Fruit fly (Drosophila melanogaster) whole organism, prepupa: Measurements from ENCODE around the gene Ance.

ENCODE experiments used
- Blimp-1 ChIP-seq: fragments of 200-800 bp; sonication (Bioruptor generic); optimal IDR thresholded peaks from 3 replicates; lab custom pipeline; 2017; ENCODE audit warnings: missing biosample characterization, missing genetic modification characterization, mild to moderate bottlenecking, moderate library complexity, missing genetic modification reagents
- CG10669 ChIP-seq: fragments of 200-800 bp; sonication (Bioruptor generic); optimal IDR thresholded peaks from 3 replicates; lab custom pipeline; 2018; ENCODE audit warnings: missing biosample characterization, mild to moderate bottlenecking, missing genetic modification characterization, moderate library complexity
- CG15336 ChIP-seq: fragments of 200-800 bp; sonication (Bioruptor generic); IDR thresholded peaks from 2 replicates; pipeline ENCODE4 v1.3.6; 2022; ENCODE audit warnings: missing biosample characterization, missing genetic modification characterization
- CG16779 ChIP-seq: fragments of 200-800 bp; sonication (Bioruptor generic); optimal IDR thresholded peaks from 3 replicates; lab custom pipeline; 2017; ENCODE audit warnings: missing biosample characterization, mild to moderate bottlenecking, missing genetic modification characterization
- CG3032 ChIP-seq: fragments of 200-800 bp; optimal IDR thresholded peaks from 2 replicates; lab custom pipeline; 2019; ENCODE audit warnings: missing biosample characterization, mild to moderate bottlenecking, missing genetic modification characterization, moderate library complexity
- CG31627 ChIP-seq: fragments of 200-800 bp; sonication (Bioruptor generic); optimal IDR thresholded peaks from 3 replicates; lab custom pipeline; 2016; ENCODE audit warnings: missing biosample characterization, missing genetic modification characterization
- CG4318 ChIP-seq: fragments of 200-800 bp; sonication (Bioruptor generic); optimal IDR thresholded peaks from 3 replicates; lab custom pipeline; 2017; ENCODE audit warnings: missing biosample characterization, mild to moderate bottlenecking, missing genetic modification characterization
- CG6276 ChIP-seq: fragments of 200-800 bp; sonication (Bioruptor generic); optimal IDR thresholded peaks from 2 replicates; lab custom pipeline; 2017; ENCODE audit warnings: missing biosample characterization, mild to moderate bottlenecking, missing genetic modification characterization
- CG6808 ChIP-seq: fragments of 200-800 bp; sonication (Bioruptor generic); optimal IDR thresholded peaks from 3 replicates; lab custom pipeline; 2017; ENCODE audit warnings: missing biosample characterization, missing genetic modification characterization, mild to moderate bottlenecking, moderate library complexity, missing genetic modification reagents
- CG6854 ChIP-seq: fragments of 200-800 bp; sonication (Bioruptor generic); optimal IDR thresholded peaks from 2 replicates; lab custom pipeline; 2017; ENCODE audit warnings: missing biosample characterization, mild to moderate bottlenecking, missing genetic modification characterization
- CG7368 ChIP-seq: fragments of 200-800 bp; sonication (Bioruptor generic); optimal IDR thresholded peaks from 3 replicates; lab custom pipeline; 2016; ENCODE audit warnings: missing biosample characterization, missing genetic modification characterization
- CG8119 ChIP-seq: fragments of 200-800 bp; sonication (Bioruptor generic); IDR thresholded peaks from 3 replicates; pipeline ENCODE4 v1.3.6; 2022; ENCODE audit warnings: missing biosample characterization, missing genetic modification characterization
- CG8319 ChIP-seq: fragments of 200-800 bp; sonication (Bioruptor generic); optimal IDR thresholded peaks from 3 replicates; lab custom pipeline; 2016; ENCODE audit warnings: missing biosample characterization, missing genetic modification characterization
- Eip75B ChIP-seq: fragments of 200-800 bp; sonication (Bioruptor generic); optimal IDR thresholded peaks from 3 replicates; lab custom pipeline; 2016; ENCODE audit warnings: missing biosample characterization, missing genetic modification characterization
- Eip78C ChIP-seq: fragments of 200-800 bp; sonication (Bioruptor generic); peaks from one replicate; lab custom pipeline; 2016; ENCODE audit warnings: missing biosample characterization, missing genetic modification characterization
- Eip93F ChIP-seq: fragments of 200-800 bp; sonication (Bioruptor generic); optimal IDR thresholded peaks from 2 replicates; lab custom pipeline; 2016; ENCODE audit warnings: missing biosample characterization, mild to moderate bottlenecking, missing genetic modification characterization
- Ets21C ChIP-seq: fragments of 200-800 bp; sonication (Bioruptor generic); optimal IDR thresholded peaks from 3 replicates; lab custom pipeline; 2016; ENCODE audit warnings: missing biosample characterization, missing genetic modification characterization
- Hr38 ChIP-seq: sonication (Bioruptor generic); optimal IDR thresholded peaks from 2 replicates; lab custom pipeline; 2016; ENCODE audit warnings: missing biosample characterization, missing genetic modification characterization
- Hr39 ChIP-seq: fragments of 200-800 bp; sonication (Bioruptor generic); optimal IDR thresholded peaks from 2 replicates; lab custom pipeline; 2016; ENCODE audit warnings: missing biosample characterization, missing genetic modification characterization
- Hr4 ChIP-seq: fragments of 200-800 bp; sonication (Bioruptor generic); optimal IDR thresholded peaks from 3 replicates; lab custom pipeline; 2016; ENCODE audit warnings: missing biosample characterization, missing genetic modification characterization
- Met ChIP-seq: fragments of 200-800 bp; sonication (Bioruptor generic); optimal IDR thresholded peaks from 3 replicates; lab custom pipeline; 2016; ENCODE audit warnings: missing biosample characterization, missing genetic modification characterization
- OdsH ChIP-seq: fragments of 200-800 bp; sonication (Bioruptor generic); optimal IDR thresholded peaks from 3 replicates; lab custom pipeline; 2016; ENCODE audit warnings: missing biosample characterization, missing genetic modification characterization
- Smox ChIP-seq: fragments of 200-800 bp; sonication (Bioruptor generic); optimal IDR thresholded peaks from 3 replicates; lab custom pipeline; 2016; ENCODE audit warnings: missing biosample characterization, missing genetic modification characterization
- Sox102F ChIP-seq: fragments of 200-800 bp; sonication (Bioruptor generic); optimal IDR thresholded peaks from 2 replicates; lab custom pipeline; 2016; ENCODE audit warnings: missing biosample characterization, mild to moderate bottlenecking, missing genetic modification characterization
- Sox14 ChIP-seq: fragments of 200-800 bp; sonication (Bioruptor generic); optimal IDR thresholded peaks from 3 replicates; lab custom pipeline; 2016; ENCODE audit warnings: missing biosample characterization, missing genetic modification characterization
- Sox15 ChIP-seq: fragments of 200-800 bp; sonication (Bioruptor generic); optimal IDR thresholded peaks from 3 replicates; lab custom pipeline; 2016; ENCODE audit warnings: missing biosample characterization, missing genetic modification characterization
- achi ChIP-seq: fragments of 200-800 bp; sonication (Bioruptor generic); optimal IDR thresholded peaks from 3 replicates; lab custom pipeline; 2016; ENCODE audit warnings: missing biosample characterization, missing genetic modification characterization
- acj6 ChIP-seq: fragments of 200-800 bp; sonication (Bioruptor generic); optimal IDR thresholded peaks from 3 replicates; lab custom pipeline; 2016; ENCODE audit warnings: missing biosample characterization, missing genetic modification characterization
- cyc ChIP-seq: fragments of 200-800 bp; sonication (Bioruptor generic); optimal IDR thresholded peaks from 3 replicates; lab custom pipeline; 2016; ENCODE audit warnings: missing biosample characterization, missing genetic modification characterization
- eg ChIP-seq: fragments of 200-800 bp; sonication (Bioruptor generic); IDR thresholded peaks from 3 replicates; pipeline ENCODE4 v1.3.6; 2022; ENCODE audit warnings: missing biosample characterization, missing genetic modification characterization
- esn ChIP-seq: fragments of 200-800 bp; sonication (Bioruptor generic); optimal IDR thresholded peaks from 2 replicates; lab custom pipeline; 2016; ENCODE audit warnings: missing biosample characterization, mild to moderate bottlenecking, missing genetic modification characterization, moderate library complexity
- fd59A ChIP-seq: fragments of 200-800 bp; sonication (Bioruptor generic); optimal IDR thresholded peaks from 2 replicates; lab custom pipeline; 2017; ENCODE audit warnings: missing biosample characterization, mild to moderate bottlenecking, missing genetic modification characterization, missing genetic modification reagents
- fd85E ChIP-seq: fragments of 200-800 bp; sonication (Bioruptor generic); optimal IDR thresholded peaks from 3 replicates; lab custom pipeline; 2016; ENCODE audit warnings: missing biosample characterization, missing genetic modification characterization
- fkh ChIP-seq: fragments of 200-800 bp; sonication (Bioruptor generic); optimal IDR thresholded peaks from 3 replicates; lab custom pipeline; 2017; ENCODE audit warnings: missing biosample characterization, mild to moderate bottlenecking, missing genetic modification characterization, moderate library complexity
- pdm3 ChIP-seq: fragments of 200-800 bp; sonication (Bioruptor generic); optimal IDR thresholded peaks from 3 replicates; lab custom pipeline; 2016; ENCODE audit warnings: missing biosample characterization, missing genetic modification characterization
- ss ChIP-seq, 2 experiments: fragments of 200-800 bp; sonication (Bioruptor generic); optimal IDR thresholded peaks; 2 replicates in 1 of 2; 3 replicates in 1 of 2; lab custom pipeline; 2017 to 2018; ENCODE audit warnings: mild to moderate bottlenecking in 2 of 2, missing biosample characterization in 2 of 2, missing genetic modification characterization in 2 of 2, moderate library complexity in 1 of 2
- svp ChIP-seq: fragments of 200-800 bp; sonication (Bioruptor generic); peaks from one replicate; lab custom pipeline; 2016; ENCODE audit warnings: missing biosample characterization, missing genetic modification characterization
- topi ChIP-seq: fragments of 200-800 bp; sonication (Bioruptor generic); optimal IDR thresholded peaks from 3 replicates; lab custom pipeline; 2016; ENCODE audit warnings: missing biosample characterization, missing genetic modification characterization
- vri ChIP-seq: fragments of 200-800 bp; sonication (Bioruptor generic); optimal IDR thresholded peaks from 3 replicates; lab custom pipeline; 2016; ENCODE audit warnings: missing biosample characterization, mild to moderate bottlenecking, missing genetic modification characterization

The Ance gene

dm6 chr2L:13884678-13885303 lies 20.7 kb upstream of the Ance start (continued):
- TF ChIP-seq Sox102F (GFP tag; lab: Kevin White, UChicago) (peak; percentile 46), cyc (GFP tag; lab: Kevin White, UChicago) (peak; percentile 45), CG7368 (GFP tag; lab: Kevin White, UChicago) (no peak), CG3032 (tag; lab: Kevin White, UChicago) (peak; percentile 43), Eip75B (GFP tag; lab: Kevin White, UChicago) (no peak), CG6276 (GFP tag; lab: Kevin White, UChicago) (peak; percentile 10), OdsH (peak; percentile 35), acj6 (GFP tag; lab: Kevin White, UChicago) (no peak), achi (GFP tag; lab: Kevin White, UChicago) (no peak), CG6854 (no peak), CG31627 (GFP tag; lab: Kevin White, UChicago) (peak; percentile 37), Hr38 (GFP tag; lab: Kevin White, UChicago) (no peak), eg (no peak), CG8319 (GFP tag; lab: Kevin White, UChicago) (peak; percentile 13)
- TF ChIP-seq, all 60 proteins: peak for 32

dm6 chr2L:13886326-13887073 lies 18.9 kb upstream of the Ance start:
- TF ChIP-seq Sox15 (GFP tag; lab: Kevin White, UChicago) (no peak), Ets21C (GFP tag; lab: Kevin White, UChicago) (no peak), fd85E (GFP tag; lab: Kevin White, UChicago) (no peak), svp (GFP tag; lab: Kevin White, UChicago) (peak; percentile 65), ss (GFP tag; optimal IDR thresholded peaks at IDR 0.05; lab: Kevin White, UChicago) (peak in 1 of 2 experiments; percentile 5), Eip93F (GFP tag; lab: Kevin White, UChicago) (peak; percentile 69), CG6854 (peak; percentile 58), Eip78C (GFP tag; lab: Kevin White, UChicago) (peak; percentile 20), topi (peak; percentile 1), fkh (GFP tag; lab: Kevin White, UChicago) (peak; percentile 59), CG6808 (GFP tag; lab: Kevin White, UChicago) (peak; percentile 15), esn (GFP tag; lab: Kevin White, UChicago) (no peak), pdm3 (GFP tag; lab: Kevin White, UChicago) (no peak), vri (GFP tag; lab: Kevin White, UChicago) (peak; percentile 54), Met (GFP tag; lab: Kevin White, UChicago) (no peak), Blimp-1 (GFP tag; lab: Kevin White, UChicago) (peak; percentile 8)

- no peak for TF ChIP-seq fkh (GFP tag; lab: Kevin White, UChicago)
- no peak for TF ChIP-seq CG4318
- TF ChIP-seq vri (GFP tag; lab: Kevin White, UChicago): peak; percentile 52
- no peak for TF ChIP-seq CG16779
- TF ChIP-seq eg: no peak
- TF ChIP-seq CG6276 (GFP tag; lab: Kevin White, UChicago): no peak
- TF ChIP-seq Sox14 (GFP tag; lab: Kevin White, UChicago): no peak
- no peak for TF ChIP-seq Eip93F (GFP tag; lab: Kevin White, UChicago)
Observed at dm6 chr2L:13889934-13890333, 15.5 kb upstream of the Ance start.

dm6 chr2L:13892826-13893225 lies 12.6 kb upstream of the Ance start:
- TF ChIP-seq eg (no peak), svp (GFP tag; lab: Kevin White, UChicago) (no peak), Hr4 (GFP tag; lab: Kevin White, UChicago) (no peak), pdm3 (GFP tag; lab: Kevin White, UChicago) (no peak), fd59A (GFP tag; lab: Kevin White, UChicago) (no peak), OdsH (no peak), Smox (no peak), CG15336 (GFP tag; lab: Robert Waterston, UW) (no peak), Blimp-1 (GFP tag; lab: Kevin White, UChicago) (no peak), CG8119 (GFP tag; lab: Robert Waterston, UW) (no peak), Hr39 (no peak), CG10669 (GFP tag; lab: Kevin White, UChicago) (no peak), CG6276 (GFP tag; lab: Kevin White, UChicago) (no peak)
